Worm (Caenorhabditis elegans) whole organism, mixed stage, embryonic: ENCODE data around the gene srz-62.

Experiments used
- M03D4.4 ChIP-seq: sonication (generic microtip); optimal IDR thresholded peaks from 2 replicates; lab custom pipeline; 2017; ENCODE audit warnings: mild to moderate bottlenecking, missing genetic modification characterization, missing compliant biosample characterization
- lsy-2 ChIP-seq: fragments of 150-350 bp; optimal IDR thresholded peaks from 2 replicates; lab custom pipeline; 2014; ENCODE audit warnings: missing biosample characterization, missing genetic modification characterization
- nhr-12 ChIP-seq: fragments of 150-350 bp; optimal IDR thresholded peaks from 2 replicates; lab custom pipeline; 2014; ENCODE audit warnings: missing biosample characterization, missing genetic modification characterization
- nhr-2 ChIP-seq: fragments of 150-350 bp; optimal IDR thresholded peaks from 2 replicates; lab custom pipeline; 2014; ENCODE audit warnings: missing biosample characterization, missing genetic modification characterization
- nhr-76 ChIP-seq: sonication (generic microtip); optimal IDR thresholded peaks from 2 replicates; lab custom pipeline; 2017; ENCODE audit warnings: missing biosample characterization, missing genetic modification characterization
- snpc-4 ChIP-seq: fragments of 150-350 bp; optimal IDR thresholded peaks from 2 replicates; lab custom pipeline; 2014; ENCODE audit warnings: missing biosample characterization, missing genetic modification characterization
- unc-120 ChIP-seq: sonication (generic microtip); optimal IDR thresholded peaks from 2 replicates; lab custom pipeline; 2017; ENCODE audit warnings: missing genetic modification characterization, missing compliant biosample characterization; ENCODE audit not compliant: poor library complexity, severe bottlenecking

- TF ChIP-seq nhr-12 (tag; lab: Kevin White, UChicago), result no peak
- TF ChIP-seq snpc-4, result no peak
- TF ChIP-seq nhr-2, result no peak
- TF ChIP-seq lsy-2 (tag; lab: Kevin White, UChicago), result no peak
- no peak for TF ChIP-seq nhr-76 (tag; lab: Kevin White, UChicago)
- TF ChIP-seq M03D4.4, result no peak
- TF ChIP-seq unc-120 (tag; lab: Kevin White, UChicago), result no peak
Observed at ce11 chrIV:3864944-3865343, 35.4 kb upstream of the srz-62 start, which contains the start of gene aat-8.
